Comparison of ENCODE assay signal across 1 fruit fly cellular context in the genomic region with DNA sequence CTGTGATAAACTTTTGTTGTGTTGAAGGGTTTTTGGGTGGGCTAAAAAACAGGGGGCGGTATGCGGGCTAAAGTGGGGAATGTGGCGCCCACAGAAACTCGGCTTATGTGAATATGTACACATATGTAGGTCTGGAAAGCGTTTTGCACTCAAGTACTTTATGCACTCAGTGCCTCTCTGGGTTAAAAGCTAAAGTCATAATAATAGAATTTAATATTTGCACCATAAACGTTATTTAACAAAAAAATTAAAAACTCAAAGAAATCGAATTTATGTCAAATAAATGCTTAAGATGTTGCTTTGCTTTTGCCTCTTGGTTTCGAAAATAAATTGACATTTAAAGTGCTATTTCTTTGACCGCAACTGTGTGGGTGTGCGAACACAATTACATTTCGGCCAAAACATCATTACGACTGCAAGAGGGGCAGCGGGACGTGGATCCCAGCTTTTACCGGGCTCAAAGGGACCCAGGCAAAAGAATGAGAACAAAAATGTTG.
TF ChIP-seq lines count a peak whose summit lies in the region.

No protein-coding gene starts in this region.

TF ChIP-seq in whole organism, prepupa, 60 proteins besides CTCF, POLR2A, EP300 and RAD21 (continued from another document):
- TF ChIP-seq fd85E (GFP tag; optimal IDR thresholded peaks at IDR 0.05; lab: Kevin White, UChicago) (no peak), CG1621 (tag; optimal IDR thresholded peaks at IDR 0.05; lab: Kevin White, UChicago) (no peak), achi (GFP tag; optimal IDR thresholded peaks at IDR 0.05; lab: Kevin White, UChicago) (peak; percentile 4), acj6 (GFP tag; optimal IDR thresholded peaks at IDR 0.05; lab: Kevin White, UChicago) (no peak), CG6854 (GFP tag; optimal IDR thresholded peaks at IDR 0.05; lab: Kevin White, UChicago) (no peak), dsx (GFP tag; optimal IDR thresholded peaks at IDR 0.05; lab: Kevin White, UChicago; ENCODE audit: poor library complexity, severe bottlenecking) (no peak), CG11762 (GFP tag; optimal IDR thresholded peaks at IDR 0.05; lab: Kevin White, UChicago; ENCODE audit: insufficient read depth) (no peak), dac (GFP tag; optimal IDR thresholded peaks at IDR 0.05; lab: Kevin White, UChicago) (no peak), Sox15 (GFP tag; optimal IDR thresholded peaks at IDR 0.05; lab: Kevin White, UChicago) (no peak), CG6163 (GFP tag; IDR thresholded peaks at IDR 0.05; lab: Robert Waterston, UW) (peak; percentile 61; the same call in 1 of the 3 replicates), pdm3 (GFP tag; optimal IDR thresholded peaks at IDR 0.05; lab: Kevin White, UChicago) (peak; percentile 25), CG6808 (GFP tag; optimal IDR thresholded peaks at IDR 0.05; lab: Kevin White, UChicago) (no peak), salr (GFP tag; optimal IDR thresholded peaks at IDR 0.05; lab: Kevin White, UChicago) (no peak), CG8319 (GFP tag; optimal IDR thresholded peaks at IDR 0.05; lab: Kevin White, UChicago) (no peak), Eip93F (GFP tag; optimal IDR thresholded peaks at IDR 0.05; lab: Kevin White, UChicago) (no peak), Hr38 (GFP tag; optimal IDR thresholded peaks at IDR 0.05; lab: Kevin White, UChicago) (no peak), fkh (GFP tag; optimal IDR thresholded peaks at IDR 0.05; lab: Kevin White, UChicago) (no peak), ss (GFP tag; optimal IDR thresholded peaks at IDR 0.05; lab: Kevin White, UChicago) (no peak), CG8119 (GFP tag; IDR thresholded peaks at IDR 0.05; lab: Robert Waterston, UW) (peak; percentile 56), Eip78C (GFP tag; lab: Kevin White, UChicago) (peak; percentile 81), Sox102F (GFP tag; optimal IDR thresholded peaks at IDR 0.05; lab: Kevin White, UChicago) (no peak), Gug (GFP tag; IDR thresholded peaks at IDR 0.05; lab: Robert Waterston, UW) (peak; percentile 17; the same call in 1 of the 2 replicates), Smox (GFP tag; optimal IDR thresholded peaks at IDR 0.05; lab: Kevin White, UChicago) (peak; percentile 28), eg (GFP tag; IDR thresholded peaks at IDR 0.05; lab: Robert Waterston, UW) (no peak; the same call in 2 of the 3 replicates), Met (GFP tag; optimal IDR thresholded peaks at IDR 0.05; lab: Kevin White, UChicago) (peak; percentile 15), CG9139 (GFP tag; optimal IDR thresholded peaks at IDR 0.05; lab: Kevin White, UChicago) (no peak), CG6276 (GFP tag; optimal IDR thresholded peaks at IDR 0.05; lab: Kevin White, UChicago) (no peak), CG31627 (GFP tag; optimal IDR thresholded peaks at IDR 0.05; lab: Kevin White, UChicago) (peak; percentile 8), CG16779 (tag; optimal IDR thresholded peaks at IDR 0.05; lab: Kevin White, UChicago) (no peak), CG15336 (GFP tag; IDR thresholded peaks at IDR 0.05; lab: Robert Waterston, UW) (peak; percentile 79), spab (GFP tag; optimal IDR thresholded peaks at IDR 0.05; lab: Kevin White, UChicago) (no peak), esn (GFP tag; optimal IDR thresholded peaks at IDR 0.05; lab: Kevin White, UChicago) (peak; percentile 36), Ets96B (tag; optimal IDR thresholded peaks at IDR 0.05; lab: Kevin White, UChicago) (peak; percentile 15), CG3919 (GFP tag; optimal IDR thresholded peaks at IDR 0.05; lab: Kevin White, UChicago) (no peak)
TF ChIP-seq in whole organism, prepupa: peak in this region for 18.
